Fruit fly (Drosophila melanogaster) whole organism, adult: Measurements from ENCODE around the gene CG6441.

Experiments used
- CG11617 ChIP-seq: fragments of 200-800 bp; sonication (Bioruptor generic); optimal IDR thresholded peaks from 2 replicates; lab custom pipeline; 2017; ENCODE audit warnings: mild to moderate bottlenecking, missing biosample characterization, missing genetic modification reagents, missing genetic modification characterization
- CG12768 ChIP-seq: fragments of 200-800 bp; sonication (Bioruptor generic); optimal IDR thresholded peaks from 2 replicates; lab custom pipeline; 2017; ENCODE audit warnings: missing biosample characterization, missing genetic modification characterization, mild to moderate bottlenecking, moderate library complexity, missing genetic modification reagents
- CG14711 ChIP-seq: fragments of 200-800 bp; sonication (Bioruptor generic); optimal IDR thresholded peaks from 2 replicates; lab custom pipeline; 2018; ENCODE audit warnings: missing biosample characterization, mild to moderate bottlenecking, missing genetic modification characterization, moderate library complexity
- CG1620 ChIP-seq: fragments of 200-800 bp; sonication (Bioruptor generic); optimal IDR thresholded peaks from 2 replicates; lab custom pipeline; 2016; ENCODE audit warnings: missing biosample characterization, missing genetic modification characterization
- CG33017 ChIP-seq: fragments of 200-800 bp; sonication (Bioruptor generic); optimal IDR thresholded peaks from 2 replicates; lab custom pipeline; 2018; ENCODE audit warnings: missing biosample characterization, mild to moderate bottlenecking, missing genetic modification characterization, moderate library complexity
- CG5204 ChIP-seq: fragments of 200-800 bp; sonication (Bioruptor generic); optimal IDR thresholded peaks from 2 replicates; lab custom pipeline; 2016; ENCODE audit warnings: missing biosample characterization, missing genetic modification characterization
- CG7045 ChIP-seq: fragments of 200-800 bp; sonication (Bioruptor generic); optimal IDR thresholded peaks from 2 replicates; lab custom pipeline; 2017; ENCODE audit warnings: missing biosample characterization, mild to moderate bottlenecking, missing genetic modification characterization
- CG7101 ChIP-seq: fragments of 200-800 bp; sonication (Bioruptor generic); optimal IDR thresholded peaks from 2 replicates; lab custom pipeline; 2018; ENCODE audit warnings: missing biosample characterization, mild to moderate bottlenecking, missing genetic modification characterization, moderate library complexity
- Clk ChIP-seq: fragments of 200-800 bp; sonication (Bioruptor generic); optimal IDR thresholded peaks from 2 replicates; lab custom pipeline; 2017; ENCODE audit warnings: missing biosample characterization, missing genetic modification characterization
- Crg-1 ChIP-seq: fragments of 200-800 bp; sonication (Bioruptor generic); optimal IDR thresholded peaks from 2 replicates; lab custom pipeline; 2016; ENCODE audit warnings: missing biosample characterization, missing genetic modification characterization
- Hr96 ChIP-seq: fragments of 200-800 bp; sonication (Bioruptor generic); optimal IDR thresholded peaks from 2 replicates; lab custom pipeline; 2016; ENCODE audit warnings: missing biosample characterization, missing genetic modification characterization
- Mnt ChIP-seq: fragments of 200-800 bp; sonication (Bioruptor generic); optimal IDR thresholded peaks from 2 replicates; lab custom pipeline; 2016; ENCODE audit warnings: missing biosample characterization, mild to moderate bottlenecking, missing genetic modification characterization
- bab1 ChIP-seq: fragments of 200-800 bp; sonication (Bioruptor generic); optimal IDR thresholded peaks from 3 replicates; lab custom pipeline; 2019; ENCODE audit warnings: missing biosample characterization, mild to moderate bottlenecking, missing genetic modification characterization, moderate library complexity
- cic ChIP-seq: fragments of 200-800 bp; sonication (Bioruptor generic); optimal IDR thresholded peaks from 2 replicates; lab custom pipeline; 2017; ENCODE audit warnings: missing biosample characterization, mild to moderate bottlenecking, missing genetic modification characterization, moderate library complexity
- cnc ChIP-seq, 2 experiments: fragments of >200 bp; optimal IDR thresholded peaks; 2 replicates each; lab custom pipeline; 2017
- kay ChIP-seq: fragments of 200-800 bp; sonication (Bioruptor generic); peaks from one replicate; lab custom pipeline; 2016; ENCODE audit warnings: missing biosample characterization, missing genetic modification characterization, borderline replicate concordance
- ovo ChIP-seq: fragments of 200-800 bp; sonication (Bioruptor generic); optimal IDR thresholded peaks from 2 replicates; lab custom pipeline; 2016; ENCODE audit warnings: missing biosample characterization, missing genetic modification characterization
- pad ChIP-seq: fragments of 200-800 bp; sonication (Bioruptor generic); optimal IDR thresholded peaks from 3 replicates; lab custom pipeline; 2017; ENCODE audit warnings: missing biosample characterization, missing genetic modification characterization, mild to moderate bottlenecking, moderate library complexity, missing genetic modification reagents
- tj ChIP-seq: fragments of 200-800 bp; sonication (Bioruptor generic); optimal IDR thresholded peaks from 3 replicates; lab custom pipeline; 2017; ENCODE audit warnings: missing biosample characterization, mild to moderate bottlenecking, missing genetic modification characterization, moderate library complexity
- toe ChIP-seq: fragments of 200-800 bp; sonication (Bioruptor generic); optimal IDR thresholded peaks from 2 replicates; lab custom pipeline; 2016; ENCODE audit warnings: missing biosample characterization, missing genetic modification characterization

CG6441 gene

dm6 chr2L:7427786-7428137 lies 46.7 kb upstream of the CG6441 start:
- TF ChIP-seq Mnt (GFP tag; lab: Kevin White, UChicago), result no peak
- TF ChIP-seq Clk (GFP tag; lab: Kevin White, UChicago), result no peak
- TF ChIP-seq CG33017 (tag; lab: Kevin White, UChicago), result no peak
- no peak for TF ChIP-seq cic (GFP tag; lab: Kevin White, UChicago)
- TF ChIP-seq CG1620 (GFP tag; lab: Kevin White, UChicago), result no peak
- no peak for TF ChIP-seq CG14711 (tag; lab: Kevin White, UChicago)

DNA sequence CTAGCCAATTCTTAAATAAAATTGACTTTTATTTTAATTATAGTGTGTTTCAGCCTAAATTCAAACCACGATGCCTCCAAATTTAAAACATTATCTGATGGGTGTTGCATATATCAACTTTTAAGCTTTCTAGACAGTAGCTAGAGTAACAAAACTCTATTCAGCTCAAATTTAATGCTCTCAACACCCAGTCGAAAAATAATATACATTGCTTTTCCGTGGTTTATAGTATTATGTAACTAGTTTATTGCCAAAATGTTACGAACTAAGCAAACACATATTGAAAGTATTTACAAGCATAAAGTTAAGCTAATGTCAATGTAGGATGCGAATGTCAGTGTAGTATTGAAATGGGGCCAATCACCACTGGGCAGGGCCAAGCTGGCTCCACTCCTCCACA lies 44.2 kb upstream of the CG6441 start:
- TF ChIP-seq ovo (GFP tag; lab: Kevin White, UChicago) (no peak), Hr96 (GFP tag; lab: Kevin White, UChicago) (no peak)

dm6 chr2L:7431861-7432601 lies 42.5 kb upstream of the CG6441 start:
- TF ChIP-seq CG33017 (tag; lab: Kevin White, UChicago) (no peak), kay (GFP tag; lab: Kevin White, UChicago) (peak; percentile 59), CG11617 (no peak), CG7045 (GFP tag; lab: Kevin White, UChicago) (no peak)

dm6 chr2L:7433337-7433956 lies 41.1 kb upstream of the CG6441 start, which contains the start of gene CG5958:
Gene CG5958 (minus strand): TSS chr2L:7433516.
- TF ChIP-seq CG33017 (tag; lab: Kevin White, UChicago) (no peak), kay (GFP tag; lab: Kevin White, UChicago) (peak; percentile 93), CG12768 (GFP tag; lab: Kevin White, UChicago) (peak; percentile 18), Mnt (GFP tag; lab: Kevin White, UChicago) (peak; percentile 22)

dm6 chr2L:7433957-7434736 lies 40.4 kb upstream of the CG6441 start:
- TF ChIP-seq Hr96 (GFP tag; lab: Kevin White, UChicago) (no peak), bab1 (GFP tag; lab: Kevin White, UChicago) (peak; percentile 94), CG12768 (GFP tag; lab: Kevin White, UChicago) (peak; percentile 55), Crg-1 (GFP tag; lab: Kevin White, UChicago) (no peak), CG7045 (GFP tag; lab: Kevin White, UChicago) (peak; percentile 71), kay (GFP tag; lab: Kevin White, UChicago) (peak; percentile 67), Mnt (GFP tag; lab: Kevin White, UChicago) (peak; percentile 54), CG11617 (peak; percentile 84), CG1620 (GFP tag; lab: Kevin White, UChicago) (peak; percentile 43), CG5204 (GFP tag; lab: Kevin White, UChicago) (peak; percentile 73), CG33017 (tag; lab: Kevin White, UChicago) (peak; percentile 94), cic (GFP tag; lab: Kevin White, UChicago) (no peak), tj (GFP tag; lab: Kevin White, UChicago) (peak; percentile 71), CG14711 (tag; lab: Kevin White, UChicago) (peak; percentile 60), Clk (GFP tag; lab: Kevin White, UChicago) (peak; percentile 66), toe (GFP tag; lab: Kevin White, UChicago) (peak; percentile 57), ovo (GFP tag; lab: Kevin White, UChicago) (peak; percentile 14), pad (GFP tag; lab: Kevin White, UChicago) (peak; percentile 31), CG7101 (tag; lab: Kevin White, UChicago) (peak; percentile 95), cnc (optimal IDR thresholded peaks at IDR 0.05; lab: Kevin White, UChicago) (no peak)

- TF ChIP-seq CG1620 (GFP tag; lab: Kevin White, UChicago) (no peak), CG5204 (GFP tag; lab: Kevin White, UChicago) (no peak), cnc (optimal IDR thresholded peaks at IDR 0.05; lab: Kevin White, UChicago) (no peak), Hr96 (GFP tag; lab: Kevin White, UChicago) (peak; percentile 26), CG7045 (GFP tag; lab: Kevin White, UChicago) (peak; percentile 9), CG11617 (peak; percentile 34), toe (GFP tag; lab: Kevin White, UChicago) (no peak), kay (GFP tag; lab: Kevin White, UChicago) (peak; percentile 50), CG14711 (tag; lab: Kevin White, UChicago) (peak; percentile 73), Clk (GFP tag; lab: Kevin White, UChicago) (no peak), tj (GFP tag; lab: Kevin White, UChicago) (peak; percentile 71), Crg-1 (GFP tag; lab: Kevin White, UChicago) (no peak), ovo (GFP tag; lab: Kevin White, UChicago) (no peak), CG12768 (GFP tag; lab: Kevin White, UChicago) (peak; percentile 34), Mnt (GFP tag; lab: Kevin White, UChicago) (no peak), cic (GFP tag; lab: Kevin White, UChicago) (no peak), CG7101 (tag; lab: Kevin White, UChicago) (peak; percentile 87), CG33017 (tag; lab: Kevin White, UChicago) (peak; percentile 80), pad (GFP tag; lab: Kevin White, UChicago) (peak; percentile 46), bab1 (GFP tag; lab: Kevin White, UChicago) (peak; percentile 93)
These were observed 39.7 kb upstream of the CG6441 start for dm6 chr2L:7434737-7435356.
